Worm (Caenorhabditis elegans) whole organism, late embryonic: ENCODE data around the gene pgl-3.

Experiments
- C08G9.2 ChIP-seq: sonication (generic microtip); optimal IDR thresholded peaks from 2 replicates; lab custom pipeline; 2016; ENCODE audit warnings: mild to moderate bottlenecking, missing genetic modification characterization, moderate library complexity, missing compliant biosample characterization
- K02D7.2 ChIP-seq: sonication (generic microtip); optimal IDR thresholded peaks from 2 replicates; lab custom pipeline; 2017; ENCODE audit warnings: mild to moderate bottlenecking, missing genetic modification characterization, missing compliant biosample characterization
- K09A11.1 ChIP-seq: sonication (generic microtip); optimal IDR thresholded peaks from 2 replicates; lab custom pipeline; 2017; ENCODE audit warnings: antibody characterized with exemption, mild to moderate bottlenecking, missing genetic modification characterization, missing compliant biosample characterization; ENCODE audit not compliant: insufficient read depth
- Y22D7AL.16 ChIP-seq: sonication (generic microtip); optimal IDR thresholded peaks from 2 replicates; lab custom pipeline; 2016; ENCODE audit warnings: missing genetic modification characterization, missing compliant biosample characterization
- ahr-1 ChIP-seq: sonication (generic microtip); optimal IDR thresholded peaks from 2 replicates; lab custom pipeline; 2016; ENCODE audit warnings: missing genetic modification characterization, missing compliant biosample characterization
- ama-1 ChIP-seq: fragments of 150-350 bp; optimal IDR thresholded peaks from 2 replicates; lab custom pipeline; 2014
- ceh-14 ChIP-seq: sonication (generic microtip); optimal IDR thresholded peaks from 2 replicates; lab custom pipeline; 2016; ENCODE audit warnings: missing genotype, missing genetic modification characterization, missing compliant biosample characterization
- ceh-18 ChIP-seq: sonication (generic microtip); optimal IDR thresholded peaks from 2 replicates; lab custom pipeline; 2016; ENCODE audit warnings: missing genetic modification characterization, missing compliant biosample characterization
- ceh-19 ChIP-seq: fragments of 200-800 bp; sonication (Bioruptor generic); optimal IDR thresholded peaks from 2 replicates; lab custom pipeline; 2018; ENCODE audit warnings: mild to moderate bottlenecking, missing genetic modification characterization, missing compliant biosample characterization
- ceh-2 ChIP-seq: sonication (generic microtip); optimal IDR thresholded peaks from 2 replicates; lab custom pipeline; 2016; ENCODE audit warnings: missing genotype, missing genetic modification characterization, missing compliant biosample characterization
- ceh-22 ChIP-seq: sonication (generic microtip); optimal IDR thresholded peaks from 2 replicates; lab custom pipeline; 2017; ENCODE audit warnings: missing biosample characterization, missing genetic modification characterization
- ceh-30 ChIP-seq: fragments of 150-350 bp; optimal IDR thresholded peaks from 2 replicates; lab custom pipeline; 2014; ENCODE audit warnings: missing biosample characterization, missing genetic modification characterization
- ceh-6 ChIP-seq: fragments of 200-800 bp; sonication (Bioruptor generic); optimal IDR thresholded peaks from 2 replicates; lab custom pipeline; 2018; ENCODE audit warnings: mild to moderate bottlenecking, missing genetic modification characterization, missing compliant biosample characterization
- che-1 ChIP-seq: sonication (generic microtip); optimal IDR thresholded peaks from 2 replicates; lab custom pipeline; 2016; ENCODE audit warnings: mild to moderate bottlenecking, missing genetic modification characterization, missing compliant biosample characterization
- dmd-4 ChIP-seq: sonication (generic microtip); optimal IDR thresholded peaks from 2 replicates; lab custom pipeline; 2016; ENCODE audit warnings: borderline replicate concordance, missing genetic modification characterization, missing compliant biosample characterization
- dve-1 ChIP-seq: sonication (generic microtip); optimal IDR thresholded peaks from 2 replicates; lab custom pipeline; 2017; ENCODE audit warnings: antibody characterized with exemption, mild to moderate bottlenecking, missing genetic modification characterization, missing compliant biosample characterization
- elt-2 ChIP-seq: sonication (generic microtip); optimal IDR thresholded peaks from 2 replicates; lab custom pipeline; 2016; ENCODE audit warnings: missing genetic modification reagents, missing genetic modification characterization, missing compliant biosample characterization
- ets-4 ChIP-seq: sonication (generic microtip); optimal IDR thresholded peaks from 2 replicates; lab custom pipeline; 2016; ENCODE audit warnings: missing genetic modification characterization, missing compliant biosample characterization
- eyg-1 ChIP-seq: sonication (generic microtip); optimal IDR thresholded peaks from 2 replicates; lab custom pipeline; 2016; ENCODE audit warnings: missing genotype, missing genetic modification characterization, missing compliant biosample characterization
- fkh-10 ChIP-seq: fragments of 150-350 bp; optimal IDR thresholded peaks from 2 replicates; lab custom pipeline; 2014; ENCODE audit warnings: missing biosample characterization, missing genetic modification reagents, missing genetic modification characterization
- gmeb-2 ChIP-seq: sonication (generic microtip); optimal IDR thresholded peaks from 2 replicates; lab custom pipeline; 2016; ENCODE audit warnings: missing genetic modification characterization, inconsistent platforms, missing compliant biosample characterization
- hlh-13 ChIP-seq: fragments of 200-800 bp; sonication (Bioruptor generic); optimal IDR thresholded peaks from 2 replicates; lab custom pipeline; 2018; ENCODE audit warnings: mild to moderate bottlenecking, missing genetic modification characterization, missing compliant biosample characterization
- hlh-15 ChIP-seq: sonication (generic microtip); optimal IDR thresholded peaks from 2 replicates; lab custom pipeline; 2016; ENCODE audit warnings: missing genetic modification characterization, missing compliant biosample characterization
- hlh-30 ChIP-seq: sonication (generic microtip); optimal IDR thresholded peaks from 2 replicates; lab custom pipeline; 2017; ENCODE audit warnings: antibody characterized with exemption, missing genetic modification characterization, missing compliant biosample characterization; ENCODE audit not compliant: insufficient read depth
- hlh-6 ChIP-seq: sonication (generic microtip); optimal IDR thresholded peaks from 2 replicates; lab custom pipeline; 2016; ENCODE audit warnings: missing genotype, missing genetic modification characterization, missing compliant biosample characterization
- lim-6 ChIP-seq: sonication (generic microtip); optimal IDR thresholded peaks from 2 replicates; lab custom pipeline; 2016; ENCODE audit warnings: missing genetic modification characterization, missing compliant biosample characterization
- lin-11 ChIP-seq: fragments of 200-800 bp; sonication (Bioruptor generic); optimal IDR thresholded peaks from 2 replicates; lab custom pipeline; 2018; ENCODE audit warnings: mild to moderate bottlenecking, missing genetic modification characterization, missing compliant biosample characterization
- nfya-1 ChIP-seq: sonication (generic microtip); optimal IDR thresholded peaks from 2 replicates; lab custom pipeline; 2017; ENCODE audit warnings: missing genetic modification characterization, mild to moderate bottlenecking, missing compliant biosample characterization, antibody characterized with exemption, moderate library complexity
- nhr-11 ChIP-seq: fragments of 150-350 bp; optimal IDR thresholded peaks from 2 replicates; lab custom pipeline; 2014; ENCODE audit warnings: missing biosample characterization, missing genetic modification characterization
- nhr-232 ChIP-seq: sonication (generic microtip); optimal IDR thresholded peaks from 2 replicates; lab custom pipeline; 2016; ENCODE audit warnings: missing genetic modification characterization, missing compliant biosample characterization
- pat-9 ChIP-seq: fragments of 200-800 bp; sonication (Bioruptor generic); optimal IDR thresholded peaks from 2 replicates; lab custom pipeline; 2018; ENCODE audit warnings: mild to moderate bottlenecking, missing genetic modification characterization, moderate library complexity, missing compliant biosample characterization
- pax-1 ChIP-seq: fragments of 150-350 bp; optimal IDR thresholded peaks from 2 replicates; lab custom pipeline; 2014; ENCODE audit warnings: missing biosample characterization, missing genetic modification characterization
- pha-4 ChIP-seq: fragments of 150-350 bp; optimal IDR thresholded peaks from 2 replicates; lab custom pipeline; 2018; ENCODE audit warnings: missing biosample characterization, missing genetic modification reagents, missing genetic modification characterization
- ref-2 ChIP-seq: sonication (generic microtip); optimal IDR thresholded peaks from 2 replicates; lab custom pipeline; 2016; ENCODE audit warnings: missing genetic modification characterization, missing compliant biosample characterization
- rnt-1 ChIP-seq: sonication (generic microtip); optimal IDR thresholded peaks from 2 replicates; lab custom pipeline; 2016; ENCODE audit warnings: missing genetic modification characterization, missing compliant biosample characterization
- sdc-2 ChIP-seq: sonication (generic microtip); optimal IDR thresholded peaks from 2 replicates; lab custom pipeline; 2016; ENCODE audit warnings: missing genotype, missing genetic modification characterization, missing compliant biosample characterization
- sox-2 ChIP-seq: fragments of 200-800 bp; sonication (Bioruptor generic); IDR thresholded peaks from 2 replicates; pipeline ENCODE4 v1.3.6; 2022; ENCODE audit warnings: missing genetic modification reagents, missing genetic modification characterization, missing compliant biosample characterization
- sox-4 ChIP-seq: sonication (generic microtip); optimal IDR thresholded peaks from 2 replicates; lab custom pipeline; 2017; ENCODE audit warnings: mild to moderate bottlenecking, missing genetic modification characterization, inconsistent platforms, missing compliant biosample characterization
- ttx-3 ChIP-seq: sonication (generic microtip); optimal IDR thresholded peaks from 2 replicates; lab custom pipeline; 2016; ENCODE audit warnings: missing genetic modification reagents, missing genetic modification characterization, missing compliant biosample characterization
- unc-42 ChIP-seq: sonication (generic microtip); optimal IDR thresholded peaks from 2 replicates; lab custom pipeline; 2016; ENCODE audit warnings: missing genotype, missing genetic modification characterization, missing compliant biosample characterization
- unc-55 ChIP-seq: sonication (generic microtip); optimal IDR thresholded peaks from 2 replicates; lab custom pipeline; 2017; ENCODE audit warnings: missing biosample characterization, missing genetic modification reagents, missing genetic modification characterization
- unc-86 ChIP-seq: sonication (generic microtip); optimal IDR thresholded peaks from 2 replicates; lab custom pipeline; 2016; ENCODE audit warnings: missing genetic modification characterization, missing compliant biosample characterization
- ztf-16 ChIP-seq: sonication (generic microtip); optimal IDR thresholded peaks from 2 replicates; lab custom pipeline; 2017; ENCODE audit warnings: missing genetic modification characterization, missing compliant biosample characterization

Gene pgl-3

ce11 chrV:4787836-4788235 is 32.1 kb downstream of the pgl-3 start:
- TF ChIP-seq ref-2 = no peak
- no peak for TF ChIP-seq rnt-1
- TF ChIP-seq pha-4 (tag; lab: Kevin White, UChicago) = no peak
- TF ChIP-seq elt-2 (tag; lab: Kevin White, UChicago) = no peak
- TF ChIP-seq hlh-15 = no peak
- TF ChIP-seq nhr-232 (tag; lab: Kevin White, UChicago) = no peak
- TF ChIP-seq Y22D7AL.16 = no peak
- no peak for TF ChIP-seq hlh-6 (tag; lab: Kevin White, UChicago)
- TF ChIP-seq ceh-6 (GFP tag; lab: Kevin White, UChicago) = no peak
- no peak for TF ChIP-seq fkh-10

- TF ChIP-seq unc-86 (tag; lab: Kevin White, UChicago) = no peak
- TF ChIP-seq ceh-2 (tag; lab: Kevin White, UChicago) = no peak
- no peak for TF ChIP-seq ztf-16
- TF ChIP-seq C08G9.2 (tag; lab: Kevin White, UChicago) = no peak
- TF ChIP-seq hlh-15 = no peak
- no peak for TF ChIP-seq unc-42 (tag; lab: Kevin White, UChicago)
- TF ChIP-seq Y22D7AL.16 = no peak
- no peak for TF ChIP-seq sox-4 (tag; lab: Kevin White, UChicago)
- TF ChIP-seq K09A11.1 (tag; lab: Kevin White, UChicago) = no peak
- TF ChIP-seq ets-4 = no peak
These were observed 33.0 kb downstream of the pgl-3 start, which contains the start of gene R02F11.10 for ce11 chrV:4788823-4789222. TSS of gene R02F11.10 (plus strand) at chrV:4789123.

ce11 chrV:4790368-4790767 is 34.6 kb downstream of the pgl-3 start, which contains the start of gene R02F11.12:
TSS of gene R02F11.12 (plus strand) at chrV:4790668.
- no peak for TF ChIP-seq fkh-10
- TF ChIP-seq nfya-1 (tag; lab: Kevin White, UChicago) = no peak
- TF ChIP-seq lin-11 = no peak
- no peak for TF ChIP-seq ahr-1 (tag; lab: Kevin White, UChicago)
- no peak for TF ChIP-seq ztf-16
- TF ChIP-seq ama-1 (lab: Kevin White, UChicago) = no peak
- TF ChIP-seq dmd-4 (tag; lab: Kevin White, UChicago) = no peak
- TF ChIP-seq unc-55 (GFP tag; lab: Kevin White, UChicago) = no peak
- TF ChIP-seq nhr-232 (tag; lab: Kevin White, UChicago) = no peak

- TF ChIP-seq fkh-10 = no peak
- TF ChIP-seq gmeb-2 (tag; lab: Kevin White, UChicago) = no peak
- TF ChIP-seq ref-2 = no peak
- TF ChIP-seq K02D7.2 (tag; lab: Kevin White, UChicago) = no peak
- TF ChIP-seq lim-6 (tag; lab: Kevin White, UChicago) = no peak
- TF ChIP-seq K09A11.1 (tag; lab: Kevin White, UChicago) = no peak
- TF ChIP-seq hlh-30 = no peak
These were observed 35.8 kb downstream of the pgl-3 start, which contains the start of gene R02F11.11 for ce11 chrV:4791569-4791968. TSS of gene R02F11.11 (plus strand) at chrV:4791869.

- TF ChIP-seq ama-1 (lab: Kevin White, UChicago) (no peak), rnt-1 (no peak), che-1 (tag; lab: Kevin White, UChicago) (no peak), nfya-1 (tag; lab: Kevin White, UChicago) (no peak)
These were observed 38.5 kb downstream of the pgl-3 start, which contains the start of gene R02F11.2 for ce11 chrV:4794308-4794707. TSS of gene R02F11.2 (plus strand) at chrV:4794599.

ce11 chrV:4800794-4801193 is 45.0 kb downstream of the pgl-3 start, which contains the start of gene R02F11.1:
TSS of gene R02F11.1 (plus strand) at chrV:4801094.
- no peak for TF ChIP-seq C08G9.2 (tag; lab: Kevin White, UChicago)
- TF ChIP-seq ceh-18 = no peak
- TF ChIP-seq dve-1 (tag; lab: Kevin White, UChicago) = no peak
- no peak for TF ChIP-seq ceh-19 (GFP tag; lab: Kevin White, UChicago)
- no peak for TF ChIP-seq ceh-30 (tag; lab: Kevin White, UChicago)
- TF ChIP-seq hlh-13 = no peak
- TF ChIP-seq pat-9 (tag; lab: Kevin White, UChicago) = no peak
- no peak for TF ChIP-seq eyg-1 (tag; lab: Kevin White, UChicago)
- TF ChIP-seq ceh-2 (tag; lab: Kevin White, UChicago) = no peak
- no peak for TF ChIP-seq ceh-22 (tag; lab: Kevin White, UChicago)
- no peak for TF ChIP-seq ttx-3 (tag; lab: Kevin White, UChicago)
- no peak for TF ChIP-seq sdc-2
- TF ChIP-seq pax-1 (tag; lab: Kevin White, UChicago) = no peak
- TF ChIP-seq sox-2 (GFP tag; lab: Robert Waterston, UW) = no peak
- no peak for TF ChIP-seq ceh-14 (tag; lab: Kevin White, UChicago)
- TF ChIP-seq unc-86 (tag; lab: Kevin White, UChicago) = no peak
- TF ChIP-seq nhr-11 (tag; lab: Kevin White, UChicago) = no peak
- TF ChIP-seq elt-2 (tag; lab: Kevin White, UChicago) = no peak
- TF ChIP-seq fkh-10 = no peak
